Fruit fly (Drosophila melanogaster): Measurements from ENCODE around the gene Noc1.

The Noc1 gene

DNA sequence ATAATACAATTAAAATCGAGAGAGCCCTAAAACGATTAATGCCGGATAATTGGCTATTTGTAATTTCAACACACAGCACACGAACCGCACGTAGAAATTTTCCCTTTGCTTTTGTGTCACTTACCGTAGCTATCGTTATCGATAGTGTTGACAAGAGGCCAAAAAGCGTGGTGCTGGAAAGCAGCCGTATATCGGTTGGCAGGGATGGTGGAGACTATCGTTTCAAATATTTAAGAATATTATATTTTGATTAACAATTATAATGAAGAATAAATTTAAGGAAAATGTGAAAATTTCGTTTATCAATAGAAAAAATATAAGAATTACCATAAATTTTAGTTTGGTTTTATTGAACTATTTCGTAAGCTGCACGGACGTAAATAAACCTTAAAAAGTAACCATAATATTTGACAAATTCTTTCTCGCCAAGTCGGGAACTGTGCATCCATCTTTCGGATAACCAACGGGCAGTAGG, 18.5 kb downstream of the Noc1 start, which contains the start of gene JIL-1 (continued):
- no peak for TF ChIP-seq Lpt (GFP tag; optimal IDR thresholded peaks at IDR 0.05)
- peak; percentile 68; the same call in 1 of the 2 replicates for TF ChIP-seq ara (GFP tag; IDR thresholded peaks at IDR 0.05)
- TF ChIP-seq Usf (GFP tag; optimal IDR thresholded peaks at IDR 0.05): no peak
- TF ChIP-seq gcm2 (GFP tag; optimal IDR thresholded peaks at IDR 0.05): no peak
- TF ChIP-seq CG9876 (GFP tag; optimal IDR thresholded peaks at IDR 0.05): no peak
- TF ChIP-seq lola (GFP tag; optimal IDR thresholded peaks at IDR 0.05): peak in 1 of 3 experiments; percentile 30
- TF ChIP-seq CG2889 (GFP tag; IDR thresholded peaks at IDR 0.05): peak; percentile 63
- TF ChIP-seq knrl (GFP tag; IDR thresholded peaks at IDR 0.05; ENCODE audit: partially characterized antibody): peak; percentile 87
- TF ChIP-seq Oli (tag; optimal IDR thresholded peaks at IDR 0.05): peak; percentile 35
- peak; percentile 18 for TF ChIP-seq CG9797 (GFP tag; optimal IDR thresholded peaks at IDR 0.05)
- TF ChIP-seq br (optimal IDR thresholded peaks at IDR 0.05): no peak
- peak; percentile 30 for TF ChIP-seq unpg (GFP tag; optimal IDR thresholded peaks at IDR 0.05)
- TF ChIP-seq CG43689 (GFP tag; IDR thresholded peaks at IDR 0.05): 0 out of 2 replicates have a peak, but pooled peaks have one; percentile 31
- TF ChIP-seq Awh (GFP tag; IDR thresholded peaks at IDR 0.05): no peak
- peak; percentile 88 for TF ChIP-seq MBD-R2 (GFP tag; IDR thresholded peaks at IDR 0.05)
- TF ChIP-seq CG11696 (GFP tag; IDR thresholded peaks at IDR 0.05): no peak
- TF ChIP-seq org-1 (GFP tag; optimal IDR thresholded peaks at IDR 0.05): peak; percentile 15
- no peak for TF ChIP-seq twi (tag; optimal IDR thresholded peaks at IDR 0.05)
- TF ChIP-seq E2f2 (GFP tag; IDR thresholded peaks at IDR 0.05): peak; percentile 49
- TF ChIP-seq dmrt99B (tag; optimal IDR thresholded peaks at IDR 0.05): peak; percentile 16
- peak; percentile 37 for TF ChIP-seq Camta (GFP tag; optimal IDR thresholded peaks at IDR 0.05)
- TF ChIP-seq salm (tag; optimal IDR thresholded peaks at IDR 0.05): no peak
- TF ChIP-seq Bgb (GFP tag; IDR thresholded peaks at IDR 0.05; ENCODE audit: partially characterized antibody): peak; percentile 92
- TF ChIP-seq CG18599 (GFP tag; optimal IDR thresholded peaks at IDR 0.05): peak; percentile 72
- TF ChIP-seq CG15696 (tag; optimal IDR thresholded peaks at IDR 0.05): peak; percentile 18
- TF ChIP-seq Sox100B (GFP tag; optimal IDR thresholded peaks at IDR 0.05): peak; percentile 29
- no peak for TF ChIP-seq Poxn (GFP tag; IDR thresholded peaks at IDR 0.05)
- peak; percentile 13 for TF ChIP-seq sqz (GFP tag; optimal IDR thresholded peaks at IDR 0.05)
- no peak for TF ChIP-seq kni (GFP tag; optimal IDR thresholded peaks at IDR 0.05)
- TF ChIP-seq tgo (GFP tag; IDR thresholded peaks at IDR 0.05): peak; percentile 76
- peak; percentile 53 for TF ChIP-seq CG10147 (GFP tag; optimal IDR thresholded peaks at IDR 0.05)
- peak; percentile 55 for TF ChIP-seq zen (tag; optimal IDR thresholded peaks at IDR 0.05)
- TF ChIP-seq emc (GFP tag; optimal IDR thresholded peaks at IDR 0.05): peak; percentile 8
- no peak for TF ChIP-seq CG30431 (GFP tag; optimal IDR thresholded peaks at IDR 0.05)
- TF ChIP-seq Oaz (GFP tag; IDR thresholded peaks at IDR 0.05): no peak
- TF ChIP-seq ind (GFP tag; optimal IDR thresholded peaks at IDR 0.05): peak; percentile 64
- peak; percentile 35 for TF ChIP-seq CG13424 (tag; optimal IDR thresholded peaks at IDR 0.05)
- TF ChIP-seq CG31365 (tag; optimal IDR thresholded peaks at IDR 0.05): no peak
- TF ChIP-seq CG17912 (GFP tag; optimal IDR thresholded peaks at IDR 0.05): peak; percentile 19
- no peak for TF ChIP-seq CG7745 (tag; optimal IDR thresholded peaks at IDR 0.05)
- TF ChIP-seq H15 (GFP tag; IDR thresholded peaks at IDR 0.05): peak; percentile 24; the same call in 1 of the 3 replicates
- 0 out of 2 replicates have a peak, but pooled peaks have one; percentile 29 for TF ChIP-seq CG32767 (GFP tag; IDR thresholded peaks at IDR 0.05)
- peak; percentile 72 for TF ChIP-seq al (GFP tag; IDR thresholded peaks at IDR 0.05)
- no peak for TF ChIP-seq ftz-f1 (GFP tag; optimal IDR thresholded peaks at IDR 0.05)
- no peak for TF ChIP-seq D19A (tag; optimal IDR thresholded peaks at IDR 0.05)
- no peak for TF ChIP-seq Six4 (GFP tag; optimal IDR thresholded peaks at IDR 0.05)
- TF ChIP-seq jigr1 (GFP tag; IDR thresholded peaks at IDR 0.05): no peak
- TF ChIP-seq pfk (GFP tag; optimal IDR thresholded peaks at IDR 0.05): no peak
- TF ChIP-seq HLH3B (GFP tag; IDR thresholded peaks at IDR 0.05): peak; percentile 35; the same call in 1 of the 2 replicates
- TF ChIP-seq wor (GFP tag; IDR thresholded peaks at IDR 0.05): 0 out of 2 replicates have a peak, but pooled peaks have one; percentile 11
- peak; percentile 50 for TF ChIP-seq Hsf (GFP tag; optimal IDR thresholded peaks at IDR 0.05)
